Fruit fly (Drosophila melanogaster) whole organism, prepupa: Measurements from ENCODE around the gene CG43092.

ENCODE experiments used
- CG11902 ChIP-seq: fragments of 200-800 bp; sonication (Bioruptor generic); optimal IDR thresholded peaks from 3 replicates; lab custom pipeline; 2016; ENCODE audit warnings: missing biosample characterization, missing genetic modification characterization
- CG6792 ChIP-seq: fragments of 200-800 bp; sonication (Bioruptor generic); optimal IDR thresholded peaks from 3 replicates; lab custom pipeline; 2016; ENCODE audit warnings: missing biosample characterization, missing genetic modification characterization
- Hr39 ChIP-seq: fragments of 200-800 bp; sonication (Bioruptor generic); optimal IDR thresholded peaks from 2 replicates; lab custom pipeline; 2016; ENCODE audit warnings: missing biosample characterization, missing genetic modification characterization
- Hr4 ChIP-seq: fragments of 200-800 bp; sonication (Bioruptor generic); optimal IDR thresholded peaks from 3 replicates; lab custom pipeline; 2016; ENCODE audit warnings: missing biosample characterization, missing genetic modification characterization
- spab ChIP-seq: fragments of 200-800 bp; sonication (Bioruptor generic); optimal IDR thresholded peaks from 2 replicates; lab custom pipeline; 2017; ENCODE audit warnings: missing biosample characterization, mild to moderate bottlenecking, missing genetic modification characterization, missing genetic modification reagents
- ss ChIP-seq, 2 experiments: fragments of 200-800 bp; sonication (Bioruptor generic); optimal IDR thresholded peaks; 2 replicates in 1 of 2; 3 replicates in 1 of 2; lab custom pipeline; 2017 to 2018; ENCODE audit warnings: mild to moderate bottlenecking in 2 of 2, missing biosample characterization in 2 of 2, missing genetic modification characterization in 2 of 2, moderate library complexity in 1 of 2

DNA sequence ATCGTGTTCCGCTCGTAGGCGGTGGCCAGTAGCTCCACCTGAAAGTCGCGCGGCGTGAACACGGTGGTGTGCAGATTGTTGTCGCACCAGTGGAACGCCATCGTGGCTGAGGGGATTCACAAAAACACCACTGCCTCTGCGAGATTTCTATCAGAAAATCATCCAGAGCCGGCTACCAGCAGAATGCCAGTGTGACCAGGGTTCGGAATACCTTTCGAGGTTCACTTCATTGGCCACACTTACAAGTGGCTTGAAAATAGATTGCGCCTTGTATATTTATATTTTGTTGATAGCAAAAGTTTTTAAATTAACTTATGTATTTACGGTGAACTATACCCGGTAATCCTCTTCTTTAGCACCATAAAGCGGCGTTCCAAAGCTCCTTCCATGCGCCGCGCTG is 28.5 kb downstream of the CG43092 start, which contains the start of the genes Dcr-1 and CG6985:
- no peak for TF ChIP-seq Hr39 (GFP tag; lab: Kevin White, UChicago)
- no peak for TF ChIP-seq ss (GFP tag; optimal IDR thresholded peaks at IDR 0.05; lab: Kevin White, UChicago)
- no peak for TF ChIP-seq spab (GFP tag; lab: Kevin White, UChicago)
- TF ChIP-seq CG11902 (GFP tag; lab: Kevin White, UChicago) = no peak
- no peak for TF ChIP-seq Hr4 (GFP tag; lab: Kevin White, UChicago)
- TF ChIP-seq CG6792 (GFP tag; lab: Kevin White, UChicago) = no peak
